Worm (Caenorhabditis elegans) whole organism, late embryonic: Measurements from ENCODE around the gene fbxa-174.

Source experiments
- C08G9.2 ChIP-seq: sonication (generic microtip); optimal IDR thresholded peaks from 2 replicates; lab custom pipeline; 2016; ENCODE audit warnings: mild to moderate bottlenecking, missing genetic modification characterization, moderate library complexity, missing compliant biosample characterization
- C38D4.7 ChIP-seq: fragments of 200-800 bp; sonication (Bioruptor generic); optimal IDR thresholded peaks from 2 replicates; lab custom pipeline; 2018; ENCODE audit warnings: mild to moderate bottlenecking, missing genetic modification characterization, moderate library complexity, missing compliant biosample characterization
- K02D7.2 ChIP-seq: sonication (generic microtip); optimal IDR thresholded peaks from 2 replicates; lab custom pipeline; 2017; ENCODE audit warnings: mild to moderate bottlenecking, missing genetic modification characterization, missing compliant biosample characterization
- K09A11.1 ChIP-seq: sonication (generic microtip); optimal IDR thresholded peaks from 2 replicates; lab custom pipeline; 2017; ENCODE audit warnings: antibody characterized with exemption, mild to moderate bottlenecking, missing genetic modification characterization, missing compliant biosample characterization; ENCODE audit not compliant: insufficient read depth
- Y22D7AL.16 ChIP-seq: sonication (generic microtip); optimal IDR thresholded peaks from 2 replicates; lab custom pipeline; 2016; ENCODE audit warnings: missing genetic modification characterization, missing compliant biosample characterization
- ahr-1 ChIP-seq: sonication (generic microtip); optimal IDR thresholded peaks from 2 replicates; lab custom pipeline; 2016; ENCODE audit warnings: missing genetic modification characterization, missing compliant biosample characterization
- ceh-14 ChIP-seq: sonication (generic microtip); optimal IDR thresholded peaks from 2 replicates; lab custom pipeline; 2016; ENCODE audit warnings: missing genotype, missing genetic modification characterization, missing compliant biosample characterization
- ceh-2 ChIP-seq: sonication (generic microtip); optimal IDR thresholded peaks from 2 replicates; lab custom pipeline; 2016; ENCODE audit warnings: missing genotype, missing genetic modification characterization, missing compliant biosample characterization
- ceh-22 ChIP-seq: sonication (generic microtip); optimal IDR thresholded peaks from 2 replicates; lab custom pipeline; 2017; ENCODE audit warnings: missing biosample characterization, missing genetic modification characterization
- ceh-24 ChIP-seq: sonication (generic microtip); optimal IDR thresholded peaks from 2 replicates; lab custom pipeline; 2016; ENCODE audit warnings: mild to moderate bottlenecking, missing genetic modification characterization, missing compliant biosample characterization
- ceh-31 ChIP-seq: sonication (generic microtip); optimal IDR thresholded peaks from 2 replicates; lab custom pipeline; 2016; ENCODE audit warnings: missing genetic modification characterization, missing compliant biosample characterization
- ceh-34 ChIP-seq: sonication (generic microtip); optimal IDR thresholded peaks from 2 replicates; lab custom pipeline; 2016; ENCODE audit warnings: mild to moderate bottlenecking, missing genetic modification characterization, missing compliant biosample characterization
- ceh-45 ChIP-seq: fragments of 200-800 bp; sonication (Bioruptor generic); IDR thresholded peaks from 2 replicates; pipeline ENCODE4 v1.3.6; 2022; ENCODE audit warnings: missing genetic modification reagents, missing genetic modification characterization, missing compliant biosample characterization
- ceh-48 ChIP-seq: sonication (generic microtip); optimal IDR thresholded peaks from 2 replicates; lab custom pipeline; 2016; ENCODE audit warnings: missing genetic modification characterization, inconsistent platforms, missing compliant biosample characterization
- ceh-6 ChIP-seq: fragments of 200-800 bp; sonication (Bioruptor generic); optimal IDR thresholded peaks from 2 replicates; lab custom pipeline; 2018; ENCODE audit warnings: mild to moderate bottlenecking, missing genetic modification characterization, missing compliant biosample characterization
- dve-1 ChIP-seq: sonication (generic microtip); optimal IDR thresholded peaks from 2 replicates; lab custom pipeline; 2017; ENCODE audit warnings: antibody characterized with exemption, mild to moderate bottlenecking, missing genetic modification characterization, missing compliant biosample characterization
- elt-2 ChIP-seq: sonication (generic microtip); optimal IDR thresholded peaks from 2 replicates; lab custom pipeline; 2016; ENCODE audit warnings: missing genetic modification reagents, missing genetic modification characterization, missing compliant biosample characterization
- elt-4 ChIP-seq: sonication (generic microtip); optimal IDR thresholded peaks from 2 replicates; lab custom pipeline; 2016; ENCODE audit warnings: missing genetic modification characterization, missing compliant biosample characterization
- ets-4 ChIP-seq: sonication (generic microtip); optimal IDR thresholded peaks from 2 replicates; lab custom pipeline; 2016; ENCODE audit warnings: missing genetic modification characterization, missing compliant biosample characterization
- eyg-1 ChIP-seq: sonication (generic microtip); optimal IDR thresholded peaks from 2 replicates; lab custom pipeline; 2016; ENCODE audit warnings: missing genotype, missing genetic modification characterization, missing compliant biosample characterization
- fax-1 ChIP-seq: sonication (generic microtip); optimal IDR thresholded peaks from 2 replicates; lab custom pipeline; 2016; ENCODE audit warnings: missing genotype, missing genetic modification characterization, missing compliant biosample characterization
- gmeb-2 ChIP-seq: sonication (generic microtip); optimal IDR thresholded peaks from 2 replicates; lab custom pipeline; 2016; ENCODE audit warnings: missing genetic modification characterization, inconsistent platforms, missing compliant biosample characterization
- hlh-15 ChIP-seq: sonication (generic microtip); optimal IDR thresholded peaks from 2 replicates; lab custom pipeline; 2016; ENCODE audit warnings: missing genetic modification characterization, missing compliant biosample characterization
- hlh-30 ChIP-seq: sonication (generic microtip); optimal IDR thresholded peaks from 2 replicates; lab custom pipeline; 2017; ENCODE audit warnings: antibody characterized with exemption, missing genetic modification characterization, missing compliant biosample characterization; ENCODE audit not compliant: insufficient read depth
- lim-6 ChIP-seq: sonication (generic microtip); optimal IDR thresholded peaks from 2 replicates; lab custom pipeline; 2016; ENCODE audit warnings: missing genetic modification characterization, missing compliant biosample characterization
- mec-3 ChIP-seq: sonication (generic microtip); optimal IDR thresholded peaks from 2 replicates; lab custom pipeline; 2016; ENCODE audit warnings: borderline replicate concordance, missing genetic modification characterization, missing compliant biosample characterization
- nfya-1 ChIP-seq: sonication (generic microtip); optimal IDR thresholded peaks from 2 replicates; lab custom pipeline; 2017; ENCODE audit warnings: missing genetic modification characterization, mild to moderate bottlenecking, missing compliant biosample characterization, antibody characterized with exemption, moderate library complexity
- nhr-11 ChIP-seq: fragments of 150-350 bp; optimal IDR thresholded peaks from 2 replicates; lab custom pipeline; 2014; ENCODE audit warnings: missing biosample characterization, missing genetic modification characterization
- nhr-232 ChIP-seq: sonication (generic microtip); optimal IDR thresholded peaks from 2 replicates; lab custom pipeline; 2016; ENCODE audit warnings: missing genetic modification characterization, missing compliant biosample characterization
- npax-4 ChIP-seq: sonication (generic microtip); optimal IDR thresholded peaks from 2 replicates; lab custom pipeline; 2016; ENCODE audit warnings: missing genetic modification characterization, missing compliant biosample characterization
- pat-9 ChIP-seq: fragments of 200-800 bp; sonication (Bioruptor generic); optimal IDR thresholded peaks from 2 replicates; lab custom pipeline; 2018; ENCODE audit warnings: mild to moderate bottlenecking, missing genetic modification characterization, moderate library complexity, missing compliant biosample characterization
- pha-2 ChIP-seq: sonication (generic microtip); optimal IDR thresholded peaks from 2 replicates; lab custom pipeline; 2017; ENCODE audit warnings: mild to moderate bottlenecking, missing genetic modification characterization, missing compliant biosample characterization
- pqm-1 ChIP-seq: sonication (generic microtip); optimal IDR thresholded peaks from 2 replicates; lab custom pipeline; 2016; ENCODE audit warnings: missing genetic modification characterization, missing compliant biosample characterization
- sdc-2 ChIP-seq: sonication (generic microtip); optimal IDR thresholded peaks from 2 replicates; lab custom pipeline; 2016; ENCODE audit warnings: missing genotype, missing genetic modification characterization, missing compliant biosample characterization
- sox-2 ChIP-seq: fragments of 200-800 bp; sonication (Bioruptor generic); IDR thresholded peaks from 2 replicates; pipeline ENCODE4 v1.3.6; 2022; ENCODE audit warnings: missing genetic modification reagents, missing genetic modification characterization, missing compliant biosample characterization
- sox-4 ChIP-seq: sonication (generic microtip); optimal IDR thresholded peaks from 2 replicates; lab custom pipeline; 2017; ENCODE audit warnings: mild to moderate bottlenecking, missing genetic modification characterization, inconsistent platforms, missing compliant biosample characterization
- syd-9 ChIP-seq: sonication (generic microtip); optimal IDR thresholded peaks from 2 replicates; lab custom pipeline; 2016; ENCODE audit warnings: mild to moderate bottlenecking, missing genetic modification characterization, moderate library complexity, missing compliant biosample characterization
- tbx-2 ChIP-seq: sonication (generic microtip); optimal IDR thresholded peaks from 2 replicates; lab custom pipeline; 2016; ENCODE audit warnings: missing genetic modification characterization, missing compliant biosample characterization
- tbx-7 ChIP-seq: sonication (generic microtip); optimal IDR thresholded peaks from 2 replicates; lab custom pipeline; 2016; ENCODE audit warnings: missing genotype, missing genetic modification characterization, missing compliant biosample characterization
- ttx-3 ChIP-seq: sonication (generic microtip); optimal IDR thresholded peaks from 2 replicates; lab custom pipeline; 2016; ENCODE audit warnings: missing genetic modification reagents, missing genetic modification characterization, missing compliant biosample characterization
- unc-55 ChIP-seq: sonication (generic microtip); optimal IDR thresholded peaks from 2 replicates; lab custom pipeline; 2017; ENCODE audit warnings: missing biosample characterization, missing genetic modification reagents, missing genetic modification characterization
- unc-86 ChIP-seq: sonication (generic microtip); optimal IDR thresholded peaks from 2 replicates; lab custom pipeline; 2016; ENCODE audit warnings: missing genetic modification characterization, missing compliant biosample characterization

Gene fbxa-174

ce11 chrV:17558946-17559345, 669 bp upstream of the fbxa-174 start, which contains the start of gene fbxa-172:
TSS of gene fbxa-172 (plus strand) at chrV:17559246.
- TF ChIP-seq K09A11.1 (tag; lab: Kevin White, UChicago) (no peak), ceh-45 (GFP tag; lab: Robert Waterston, UW) (no peak), mec-3 (no peak), tbx-2 (no peak), ceh-48 (tag; lab: Kevin White, UChicago) (no peak), ahr-1 (no peak), ceh-22 (tag; lab: Kevin White, UChicago) (no peak), Y22D7AL.16 (tag; lab: Kevin White, UChicago) (no peak), ceh-34 (tag; lab: Kevin White, UChicago) (no peak), pat-9 (no peak), nhr-11 (tag; lab: Kevin White, UChicago) (no peak), dve-1 (no peak), ceh-14 (no peak), C08G9.2 (tag; lab: Kevin White, UChicago) (no peak)

- TF ChIP-seq unc-86 (tag; lab: Kevin White, UChicago) (no peak), tbx-7 (tag; lab: Kevin White, UChicago) (no peak)
Measured at ce11 chrV:17552759-17553158, 5.5 kb downstream of the fbxa-174 start, which contains the start of gene C38D9.8. TSS of gene C38D9.8 (minus strand) at chrV:17552859.

ce11 chrV:17551396-17551795, 6.9 kb downstream of the fbxa-174 start:
- no peak for TF ChIP-seq unc-55 (GFP tag; lab: Kevin White, UChicago)
- TF ChIP-seq ceh-6 (GFP tag; lab: Kevin White, UChicago), result no peak
- no peak for TF ChIP-seq npax-4
- no peak for TF ChIP-seq gmeb-2 (tag; lab: Kevin White, UChicago)
- no peak for TF ChIP-seq nfya-1 (tag; lab: Kevin White, UChicago)
- no peak for TF ChIP-seq C38D4.7
- TF ChIP-seq fax-1 (tag; lab: Kevin White, UChicago), result no peak
- TF ChIP-seq ttx-3 (tag; lab: Kevin White, UChicago), result no peak
- no peak for TF ChIP-seq sox-2 (GFP tag; lab: Robert Waterston, UW)
- no peak for TF ChIP-seq elt-2
- TF ChIP-seq sdc-2 (tag; lab: Kevin White, UChicago), result no peak
- TF ChIP-seq hlh-30 (tag; lab: Kevin White, UChicago), result no peak
- no peak for TF ChIP-seq ceh-24 (tag; lab: Kevin White, UChicago)
- TF ChIP-seq eyg-1, result no peak
- TF ChIP-seq lim-6 (tag; lab: Kevin White, UChicago), result no peak
- TF ChIP-seq ceh-48 (tag; lab: Kevin White, UChicago), result no peak
- TF ChIP-seq, all 69 proteins: peak for 0

ce11 chrV:17549362-17549761, 8.9 kb downstream of the fbxa-174 start, which contains the start of gene fbxa-176:
TSS of gene fbxa-176 (plus strand) at chrV:17549675.
- TF ChIP-seq tbx-7 (tag; lab: Kevin White, UChicago), result no peak
- TF ChIP-seq sdc-2 (tag; lab: Kevin White, UChicago), result no peak
- no peak for TF ChIP-seq pha-2 (tag; lab: Kevin White, UChicago)
- TF ChIP-seq ceh-14, result no peak
- TF ChIP-seq nfya-1 (tag; lab: Kevin White, UChicago), result no peak
- no peak for TF ChIP-seq C08G9.2 (tag; lab: Kevin White, UChicago)
- no peak for TF ChIP-seq hlh-30 (tag; lab: Kevin White, UChicago)
- TF ChIP-seq ets-4 (tag; lab: Kevin White, UChicago), result no peak
- no peak for TF ChIP-seq ceh-22 (tag; lab: Kevin White, UChicago)
- no peak for TF ChIP-seq elt-4 (tag; lab: Kevin White, UChicago)
- TF ChIP-seq pqm-1 (tag; lab: Kevin White, UChicago), result no peak
- no peak for TF ChIP-seq nhr-232 (tag; lab: Kevin White, UChicago)
- TF ChIP-seq sox-4 (tag; lab: Kevin White, UChicago), result no peak
- TF ChIP-seq syd-9 (tag; lab: Kevin White, UChicago), result no peak
- no peak for TF ChIP-seq hlh-15 (tag; lab: Kevin White, UChicago)
- TF ChIP-seq ceh-31, result no peak
- TF ChIP-seq ceh-2 (tag; lab: Kevin White, UChicago), result no peak
- TF ChIP-seq K02D7.2 (tag; lab: Kevin White, UChicago), result no peak
- no peak for TF ChIP-seq unc-55 (GFP tag; lab: Kevin White, UChicago)
